Worm (Caenorhabditis elegans) whole organism, L3 larva: Measurements from ENCODE around the gene K08F8.15.

ENCODE experiments used
- ZK546.5 ChIP-seq: sonication (generic microtip); optimal IDR thresholded peaks from 2 replicates; lab custom pipeline; 2017; ENCODE audit warnings: missing biosample characterization, missing genetic modification characterization
- elt-2 ChIP-seq: sonication (generic microtip); optimal IDR thresholded peaks from 2 replicates; lab custom pipeline; 2016; ENCODE audit warnings: missing genetic modification reagents, mild to moderate bottlenecking, missing genetic modification characterization, missing compliant biosample characterization
- nhr-23 ChIP-seq: fragments of 150-350 bp; optimal IDR thresholded peaks from 2 replicates; lab custom pipeline; 2014; ENCODE audit warnings: missing biosample characterization, missing genetic modification reagents, missing genetic modification characterization

- TF ChIP-seq nhr-23 (tag; lab: Kevin White, UChicago) (no peak), ZK546.5 (tag; lab: Kevin White, UChicago) (no peak), elt-2 (tag; lab: Kevin White, UChicago) (no peak)
Measured at ce11 chrII:8788752-8789151, 22.1 kb downstream of the K08F8.15 start.
